Worm (Caenorhabditis elegans): ENCODE measurements around the gene str-188.

The str-188 gene

ce11 chrV:9679166-9679565 lies 37.3 kb upstream of the str-188 start, which contains the start of gene ZK287.9 (continued):
- no peak for TF ChIP-seq egl-43 (GFP tag; IDR thresholded peaks at IDR 0.05)
- TF ChIP-seq tag-97 (GFP tag; IDR thresholded peaks at IDR 0.05), result no peak
- no peak for TF ChIP-seq ceh-44 (GFP tag; IDR thresholded peaks at IDR 0.05)
- TF ChIP-seq daf-19 (GFP tag; conservative IDR thresholded peaks at IDR 0.05), result no peak
- no peak for TF ChIP-seq ztf-11 (tag; optimal IDR thresholded peaks at IDR 0.05)
- TF ChIP-seq saeg-2 (GFP tag; IDR thresholded peaks at IDR 0.05), result no peak
- TF ChIP-seq ztf-7 (tag; optimal IDR thresholded peaks at IDR 0.05), result no peak
- no peak for TF ChIP-seq daf-16 (GFP tag; optimal IDR thresholded peaks at IDR 0.05)
- TF ChIP-seq daf-16 (tag; optimal IDR thresholded peaks at IDR 0.05), result no peak
- TF ChIP-seq aly-2 (tag; optimal IDR thresholded peaks at IDR 0.05), result no peak
- TF ChIP-seq nhr-28 (tag; optimal IDR thresholded peaks at IDR 0.05), result peak; percentile 43
- no peak for TF ChIP-seq spr-1 (tag; optimal IDR thresholded peaks at IDR 0.05)
- no peak for TF ChIP-seq Y105C5A.15 (GFP tag; IDR thresholded peaks at IDR 0.05)
- no peak for TF ChIP-seq lsy-2 (tag; optimal IDR thresholded peaks at IDR 0.05)
- no peak for TF ChIP-seq mes-2 (tag; optimal IDR thresholded peaks at IDR 0.05; ENCODE audit: poor library complexity, severe bottlenecking)

DNA sequence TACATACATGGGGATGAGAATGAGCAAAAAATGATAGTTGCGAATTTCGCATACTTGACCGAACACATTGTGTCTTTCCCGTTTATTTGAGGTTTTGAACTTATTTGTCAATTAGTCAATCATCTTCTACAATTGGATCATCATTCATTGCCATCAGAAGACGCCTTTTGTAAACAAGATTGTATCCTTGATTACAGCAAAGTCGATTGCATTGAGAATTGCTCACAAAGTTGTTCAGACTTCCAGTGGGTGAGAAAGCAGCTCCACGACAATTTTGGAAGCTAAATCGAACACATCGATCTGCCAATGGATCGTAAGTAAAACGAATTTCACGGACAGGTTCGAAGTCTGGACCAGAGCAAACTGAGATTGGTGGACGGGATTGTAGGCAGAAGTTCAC lies 36.2 kb upstream of the str-188 start:
- TF ChIP-seq F10B5.3 (tag; optimal IDR thresholded peaks at IDR 0.05), result no peak
- peak in 1 of 2 experiments; percentile 91 for TF ChIP-seq unc-62 (GFP tag; optimal IDR thresholded peaks at IDR 0.05 in 1 of 2)
- no peak for TF ChIP-seq unc-62 (tag; optimal IDR thresholded peaks at IDR 0.05)
- TF ChIP-seq ZK546.5 (tag; optimal IDR thresholded peaks at IDR 0.05), result no peak

ce11 chrV:9685559-9685958 lies 30.9 kb upstream of the str-188 start, which contains the start of gene ZK287.4:
ZK287.4 (minus strand) TSS chrV:9685659.
- no peak for TF ChIP-seq F10B5.3 (tag; optimal IDR thresholded peaks at IDR 0.05)
- TF ChIP-seq aha-1 (tag), result peak; percentile 56

DNA sequence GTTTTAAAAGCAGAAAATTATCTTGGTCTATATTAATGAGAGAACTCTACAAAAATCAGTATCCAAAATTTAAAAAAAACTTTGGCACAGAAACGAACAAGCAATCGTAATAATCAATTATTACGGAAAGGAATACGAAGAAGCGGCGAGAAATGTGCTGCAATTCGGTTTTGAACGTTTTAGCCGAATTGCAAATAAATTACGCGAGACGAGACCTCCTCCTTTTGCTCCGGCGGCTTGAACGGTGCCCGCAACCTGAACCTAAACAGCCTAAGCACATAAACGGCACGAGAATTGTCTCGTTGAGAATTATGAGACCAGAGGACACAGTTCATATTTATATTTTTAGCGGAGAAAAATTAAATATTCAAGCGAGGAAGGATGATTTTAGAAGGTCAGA lies 27.1 kb upstream of the str-188 start:
- TF ChIP-seq Y75B8A.6 (GFP tag; IDR thresholded peaks at IDR 0.05), result 0 out of 2 replicates have a peak, but pooled peaks have one; percentile 15
- TF ChIP-seq lsy-2 (tag; optimal IDR thresholded peaks at IDR 0.05), result no peak
- TF ChIP-seq F49E8.2 (tag; optimal IDR thresholded peaks at IDR 0.05; ENCODE audit: borderline replicate concordance), result peak; percentile 27

- TF ChIP-seq egl-43 (GFP tag; IDR thresholded peaks at IDR 0.05) (0 out of 2 replicates have a peak, but pooled peaks have one; percentile 39), saeg-2 (GFP tag; IDR thresholded peaks at IDR 0.05) (no peak)
Measured at ce11 chrV:9690099-9690572, 26.4 kb upstream of the str-188 start, which contains the start of gene rbx-1. rbx-1 (minus strand) TSS chrV:9690522.

DNA sequence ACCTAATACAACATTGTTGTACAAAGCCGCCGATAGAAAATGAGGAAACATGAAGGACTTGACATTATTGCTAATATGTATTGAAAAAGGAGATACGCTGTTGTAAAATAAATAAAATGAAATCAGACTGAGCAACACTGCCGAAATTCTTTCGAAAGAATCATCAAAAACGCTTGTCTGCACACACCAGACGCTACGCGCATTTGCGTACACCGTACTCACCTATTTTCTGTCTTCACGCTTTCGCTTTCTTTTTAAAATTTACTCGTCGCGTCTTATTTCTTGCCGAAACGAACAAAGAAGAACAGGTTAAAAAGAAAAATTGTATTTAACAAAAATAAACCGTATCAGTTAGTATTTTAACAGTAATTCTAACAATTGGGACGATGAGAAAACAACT lies 25.8 kb upstream of the str-188 start:
- TF ChIP-seq nhr-6 (tag; optimal IDR thresholded peaks at IDR 0.05) (peak; percentile 56), nhr-48 (tag; optimal IDR thresholded peaks at IDR 0.05) (no peak), mdl-1 (tag; optimal IDR thresholded peaks at IDR 0.05) (peak in 1 of 2 experiments; percentile 20), duxl-1 (tag; optimal IDR thresholded peaks at IDR 0.05; ENCODE audit: poor library complexity) (peak; percentile 7), nhr-28 (tag; optimal IDR thresholded peaks at IDR 0.05) (peak; percentile 63), zfp-2 (tag; optimal IDR thresholded peaks at IDR 0.05) (no peak), snpc-1.2 (GFP tag; IDR thresholded peaks at IDR 0.05) (no peak), ama-1 (optimal IDR thresholded peaks at IDR 0.05) (peak; percentile 39), lsy-2 (tag; optimal IDR thresholded peaks at IDR 0.05) (peak in 1 of 2 experiments; percentile 93), ces-1 (GFP tag; optimal IDR thresholded peaks at IDR 0.05) (no peak), hlh-11 (tag; optimal IDR thresholded peaks at IDR 0.05) (no peak), mes-2 (tag; optimal IDR thresholded peaks at IDR 0.05; ENCODE audit: poor library complexity, severe bottlenecking) (peak; percentile 71), ceh-28 (tag; optimal IDR thresholded peaks at IDR 0.05) (no peak), hmg-1.1 (GFP tag; IDR thresholded peaks at IDR 0.05) (0 out of 2 replicates have a peak, but pooled peaks have one; percentile 36), pha-4 (GFP tag; IDR thresholded peaks at IDR 0.05) (no peak), pha-4 (tag; optimal IDR thresholded peaks at IDR 0.05) (no peak), zfp-3 (GFP tag; conservative IDR thresholded peaks at IDR 0.05) (no peak), unc-39 (tag; optimal IDR thresholded peaks at IDR 0.05) (no peak), pqm-1 (tag; optimal IDR thresholded peaks at IDR 0.05) (no peak), T20F7.1 (GFP tag; optimal IDR thresholded peaks at IDR 0.05) (peak; percentile 6), aha-1 (tag) (peak; percentile 97), F10B5.3 (tag; optimal IDR thresholded peaks at IDR 0.05) (no peak), daf-8 (GFP tag; IDR thresholded peaks at IDR 0.05) (no peak), spr-1 (tag; optimal IDR thresholded peaks at IDR 0.05) (no peak), arid-1 (GFP tag; conservative IDR thresholded peaks at IDR 0.05) (peak; percentile 51; the same call in 1 of the 2 replicates), dpl-1 (GFP tag; optimal IDR thresholded peaks at IDR 0.05) (peak; percentile 37), tag-97 (GFP tag; IDR thresholded peaks at IDR 0.05) (no peak)

Data from whole organism, L4 larva.